Worm (Caenorhabditis elegans): ENCODE data around the gene srx-114.

The srx-114 gene

DNA sequence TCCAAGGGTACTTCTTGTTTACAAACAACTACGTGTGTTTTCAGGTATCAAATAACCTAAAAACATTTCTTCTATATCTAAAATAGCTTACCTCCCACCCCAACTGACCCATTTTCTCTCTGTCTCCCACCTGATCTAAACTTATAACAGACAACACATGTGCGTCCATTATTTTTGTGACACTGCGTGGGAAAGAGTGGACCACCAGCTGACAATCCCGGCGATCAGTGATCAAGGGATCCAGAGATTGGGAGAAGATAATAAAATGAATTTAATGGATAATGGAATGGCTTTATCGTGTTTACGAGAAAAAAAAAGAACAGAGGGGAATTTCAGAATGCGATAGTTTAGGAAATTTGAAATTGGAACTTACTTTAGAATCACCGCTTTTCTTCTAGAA, 16.2 kb upstream of the srx-114 start:
- TF ChIP-seq unc-62 (GFP tag; optimal IDR thresholded peaks at IDR 0.05): peak; percentile 8
- peak; percentile 87 for TF ChIP-seq hlh-1 (tag; optimal IDR thresholded peaks at IDR 0.05)
- no peak for TF ChIP-seq sptf-1 (tag; optimal IDR thresholded peaks at IDR 0.05)

DNA sequence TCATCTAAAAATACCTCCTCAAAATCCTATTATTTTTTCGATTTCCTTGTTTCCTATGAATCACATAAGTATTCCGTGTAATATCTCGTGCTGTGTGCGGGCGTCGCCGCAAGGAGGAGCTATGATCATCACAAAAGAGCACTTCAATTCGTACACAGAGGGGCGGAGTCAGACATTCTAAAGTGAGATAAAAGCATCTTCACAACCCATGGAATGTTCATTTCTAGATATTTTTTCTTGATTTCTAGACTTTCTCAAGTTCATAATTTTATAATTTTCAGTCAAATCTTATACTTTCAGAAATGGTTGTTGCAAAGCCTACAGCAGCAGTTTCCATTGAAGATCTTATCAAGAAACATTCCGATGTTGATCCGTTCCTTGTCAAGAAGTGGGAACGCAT, 14.4 kb upstream of the srx-114 start, which contains the start of gene cex-1:
cex-1 (plus strand) TSS at position 301 of the 400 bp plus-strand sequence.
- no peak for TF ChIP-seq ceh-39 (tag; optimal IDR thresholded peaks at IDR 0.05)
- no peak for TF ChIP-seq ztf-11 (tag; optimal IDR thresholded peaks at IDR 0.05)
- TF ChIP-seq cnd-1 (tag; optimal IDR thresholded peaks at IDR 0.05): no peak
- no peak for TF ChIP-seq sem-2 (GFP tag; optimal IDR thresholded peaks at IDR 0.05)
- no peak for TF ChIP-seq lin-13 (tag; optimal IDR thresholded peaks at IDR 0.05)
- TF ChIP-seq nhr-12 (tag; optimal IDR thresholded peaks at IDR 0.05): no peak
- no peak for TF ChIP-seq mep-1 (tag; optimal IDR thresholded peaks at IDR 0.05)
- no peak for TF ChIP-seq drap-1 (GFP tag; optimal IDR thresholded peaks at IDR 0.05)
- no peak for TF ChIP-seq unc-62 (GFP tag; optimal IDR thresholded peaks at IDR 0.05)
- TF ChIP-seq M03D4.4 (tag; optimal IDR thresholded peaks at IDR 0.05): no peak
- TF ChIP-seq pha-4 (tag; optimal IDR thresholded peaks at IDR 0.05): no peak
- no peak for TF ChIP-seq blmp-1 (tag; optimal IDR thresholded peaks at IDR 0.05)
- TF ChIP-seq lin-32 (GFP tag; optimal IDR thresholded peaks at IDR 0.05): no peak
- no peak for TF ChIP-seq unc-120 (tag; optimal IDR thresholded peaks at IDR 0.05; ENCODE audit: poor library complexity, severe bottlenecking)
- TF ChIP-seq nhr-237 (tag; optimal IDR thresholded peaks at IDR 0.05): no peak
- TF ChIP-seq nhr-76 (tag; optimal IDR thresholded peaks at IDR 0.05): no peak
- no peak for TF ChIP-seq flh-1 (GFP tag; optimal IDR thresholded peaks at IDR 0.05)
- TF ChIP-seq elt-3 (tag; optimal IDR thresholded peaks at IDR 0.05): no peak

DNA sequence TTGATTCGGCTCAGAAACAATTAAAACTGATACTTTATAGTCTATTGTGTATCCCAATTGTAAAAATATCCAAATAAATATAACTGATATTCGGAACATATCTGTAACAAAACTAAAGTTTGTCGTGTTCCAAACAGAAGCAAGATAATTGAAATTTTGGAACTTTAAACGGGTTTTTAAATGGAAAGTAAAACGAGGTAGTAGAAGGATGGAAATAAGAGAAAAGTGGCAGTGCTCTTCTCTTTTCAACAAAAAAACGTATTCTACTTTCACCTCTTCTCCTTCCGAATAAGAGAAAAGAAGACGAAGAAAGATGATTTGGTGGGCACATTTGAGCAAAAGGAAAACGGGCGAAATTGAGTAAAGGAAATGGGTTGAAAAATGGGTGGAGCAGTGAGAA, 13.5 kb upstream of the srx-114 start, which contains the start of gene nmr-1:
nmr-1 (minus strand) TSS at position 101 of the 400 bp plus-strand sequence.
- TF ChIP-seq unc-120 (tag; optimal IDR thresholded peaks at IDR 0.05; ENCODE audit: poor library complexity, severe bottlenecking) (no peak), flh-1 (GFP tag; optimal IDR thresholded peaks at IDR 0.05) (no peak), cnd-1 (tag; optimal IDR thresholded peaks at IDR 0.05) (no peak)

DNA sequence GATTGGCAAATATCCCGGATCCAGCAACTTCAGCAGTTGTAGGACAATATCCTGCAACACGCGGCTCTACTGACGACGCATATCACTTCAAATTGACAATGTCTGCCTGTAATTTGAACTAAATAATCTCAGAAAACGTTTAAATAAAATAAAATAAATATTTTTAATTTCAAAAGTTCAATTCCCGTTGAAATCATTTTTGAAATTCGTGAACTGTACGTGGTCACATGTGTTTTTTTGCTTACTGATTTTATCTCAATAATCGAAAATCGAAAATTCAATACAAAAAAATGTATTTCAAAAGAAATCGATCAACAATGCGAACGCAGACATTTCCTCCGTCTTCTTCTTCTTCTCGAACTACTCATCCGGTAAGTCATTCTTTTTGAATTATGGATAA, 4.6 kb upstream of the srx-114 start, which contains the start of gene F07F6.1:
F07F6.1 (plus strand) TSS at position 301 of the 400 bp plus-strand sequence.
- no peak for TF ChIP-seq blmp-1 (tag; optimal IDR thresholded peaks at IDR 0.05)
- TF ChIP-seq nhr-2 (tag; optimal IDR thresholded peaks at IDR 0.05): no peak
- TF ChIP-seq ces-1 (GFP tag; optimal IDR thresholded peaks at IDR 0.05): no peak
- no peak for TF ChIP-seq ceh-43 (GFP tag; optimal IDR thresholded peaks at IDR 0.05)
- TF ChIP-seq mep-1 (tag; optimal IDR thresholded peaks at IDR 0.05): no peak
- no peak for TF ChIP-seq flh-1 (GFP tag; optimal IDR thresholded peaks at IDR 0.05)
- TF ChIP-seq nhr-28 (tag; optimal IDR thresholded peaks at IDR 0.05): no peak
- TF ChIP-seq sem-2 (GFP tag; optimal IDR thresholded peaks at IDR 0.05): no peak
- TF ChIP-seq elt-3 (tag; optimal IDR thresholded peaks at IDR 0.05): no peak
- no peak for TF ChIP-seq ztf-11 (tag; optimal IDR thresholded peaks at IDR 0.05)
- no peak for TF ChIP-seq cnd-1 (tag; optimal IDR thresholded peaks at IDR 0.05)
- TF ChIP-seq snpc-4 (tag; optimal IDR thresholded peaks at IDR 0.05): no peak
- TF ChIP-seq tbx-8 (GFP tag; optimal IDR thresholded peaks at IDR 0.05): no peak
- TF ChIP-seq nhr-76 (tag; optimal IDR thresholded peaks at IDR 0.05): no peak
- TF ChIP-seq ham-2 (GFP tag; optimal IDR thresholded peaks at IDR 0.05): no peak
- TF ChIP-seq drap-1 (GFP tag; optimal IDR thresholded peaks at IDR 0.05): no peak
- TF ChIP-seq nhr-12 (tag; optimal IDR thresholded peaks at IDR 0.05): no peak
- no peak for TF ChIP-seq ceh-39 (tag; optimal IDR thresholded peaks at IDR 0.05)

DNA sequence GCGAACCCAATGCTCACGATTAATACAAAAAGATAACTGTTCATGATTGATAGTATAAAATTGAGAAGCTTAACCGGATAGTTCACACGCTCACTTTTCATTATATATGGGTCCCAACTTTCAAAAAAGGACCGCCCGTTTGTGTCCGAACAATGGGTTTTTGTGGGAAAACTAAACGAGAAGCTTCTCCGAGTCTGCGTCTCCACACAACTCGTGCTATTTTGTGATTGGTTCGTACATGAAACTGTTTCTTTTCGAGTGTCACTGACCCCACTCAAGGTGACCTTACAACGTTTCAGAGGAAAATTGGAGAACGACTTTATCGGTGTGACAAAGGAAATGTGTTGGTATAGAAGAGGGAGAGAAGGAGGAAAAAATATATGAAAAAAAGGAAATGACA, 3.9 kb upstream of the srx-114 start, which contains the start of gene dct-5:
dct-5 (minus strand) TSS at position 101 of the 400 bp plus-strand sequence.
- no peak for TF ChIP-seq M03D4.4 (tag; optimal IDR thresholded peaks at IDR 0.05)

DNA sequence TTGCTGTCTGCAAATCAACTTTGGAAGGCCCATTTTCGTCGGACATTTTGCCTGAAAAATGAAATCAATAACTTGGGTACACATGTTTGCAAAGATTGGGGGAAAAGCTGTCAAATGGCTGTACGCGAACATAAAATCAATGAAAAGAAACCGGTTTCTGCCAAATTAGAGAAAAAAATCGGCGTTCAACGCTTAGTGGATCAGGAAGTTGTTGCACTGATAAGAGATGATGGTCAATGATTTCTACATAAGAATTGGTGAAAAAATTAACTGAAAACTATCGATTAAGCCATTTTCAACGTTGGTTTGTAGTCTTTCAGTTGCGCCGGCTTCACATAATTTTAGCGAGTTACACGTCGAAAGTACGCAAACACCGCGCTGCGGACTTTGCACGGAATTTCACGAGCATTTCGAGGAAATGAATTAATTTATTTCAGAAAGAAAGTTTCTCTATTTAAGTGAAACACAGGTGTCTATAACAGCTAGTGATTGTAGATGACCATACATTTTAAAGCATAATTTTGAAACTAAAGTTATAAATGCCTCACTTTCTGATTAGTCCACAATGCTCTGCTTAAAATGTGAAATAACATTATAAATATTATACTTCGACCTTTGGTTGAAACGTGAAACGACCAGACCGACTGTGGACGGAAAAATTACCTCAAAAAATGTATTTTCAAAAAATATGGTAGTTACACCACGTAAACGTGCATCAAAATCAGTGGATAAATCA, 3.3 kb downstream of the srx-114 start, which contains the start of the genes F07F6.4 and F07F6.2:
F07F6.4 (minus strand) TSS at position 51 of the 736 bp plus-strand sequence.
F07F6.2 (plus strand) TSS at position 686 of the 736 bp plus-strand sequence.
- peak; percentile 19 for TF ChIP-seq ceh-83 (GFP tag; optimal IDR thresholded peaks at IDR 0.05)
- TF ChIP-seq lin-32 (GFP tag; optimal IDR thresholded peaks at IDR 0.05): no peak
- peak; percentile 7 for TF ChIP-seq mep-1 (tag; optimal IDR thresholded peaks at IDR 0.05)
- TF ChIP-seq cnd-1 (tag; optimal IDR thresholded peaks at IDR 0.05): no peak
- TF ChIP-seq ceh-39 (tag; optimal IDR thresholded peaks at IDR 0.05): no peak
- no peak for TF ChIP-seq zip-8 (tag; optimal IDR thresholded peaks at IDR 0.05)
- TF ChIP-seq ham-2 (GFP tag; optimal IDR thresholded peaks at IDR 0.05): peak; percentile 0
- no peak for TF ChIP-seq tbx-8 (GFP tag; optimal IDR thresholded peaks at IDR 0.05)
- no peak for TF ChIP-seq bed-3 (GFP tag; optimal IDR thresholded peaks at IDR 0.05)
